Fruit fly (Drosophila melanogaster): ENCODE measurements around the gene Tsen54.

- TF ChIP-seq tj (GFP tag; optimal IDR thresholded peaks at IDR 0.05) (no peak), CG33017 (tag; optimal IDR thresholded peaks at IDR 0.05) (no peak), CG1620 (GFP tag; optimal IDR thresholded peaks at IDR 0.05) (no peak), CG11617 (GFP tag; optimal IDR thresholded peaks at IDR 0.05) (no peak)
Observed at dm6 chr3L:12223635-12224016, 17.8 kb upstream of the Tsen54 start.

Measured in whole organism, adult.